Fruit fly (Drosophila melanogaster) whole organism, embryonic: ENCODE results near the gene CG10996.

Source experiments
- Asciz ChIP-seq: fragments of 200-800 bp; sonication (Bioruptor generic); optimal IDR thresholded peaks from 2 replicates; lab custom pipeline; 2017; ENCODE audit warnings: missing biosample characterization, mild to moderate bottlenecking, missing genetic modification characterization, missing genetic modification reagents
- Atf3 ChIP-seq: fragments of 200-800 bp; sonication (Bioruptor generic); optimal IDR thresholded peaks from 3 replicates; lab custom pipeline; 2016; ENCODE audit warnings: missing biosample characterization, missing genetic modification characterization
- CG10565 ChIP-seq: fragments of 200-800 bp; sonication (Bioruptor generic); optimal IDR thresholded peaks from 3 replicates; lab custom pipeline; 2016; ENCODE audit warnings: missing biosample characterization, mild to moderate bottlenecking, missing genetic modification characterization
- CG10979 ChIP-seq: fragments of 200-800 bp; sonication (Bioruptor generic); optimal IDR thresholded peaks from 2 replicates; lab custom pipeline; 2018; ENCODE audit warnings: missing biosample characterization, mild to moderate bottlenecking, missing genetic modification characterization, moderate library complexity
- CG11723 ChIP-seq: fragments of 200-800 bp; sonication (Bioruptor generic); optimal IDR thresholded peaks from 2 replicates; lab custom pipeline; 2017; ENCODE audit warnings: missing biosample characterization, mild to moderate bottlenecking, missing genetic modification characterization
- CG1233 ChIP-seq: fragments of 200-800 bp; sonication (Bioruptor generic); optimal IDR thresholded peaks from 4 replicates; lab custom pipeline; 2018; ENCODE audit warnings: missing biosample characterization, mild to moderate bottlenecking, missing genetic modification characterization
- CG13775 ChIP-seq: fragments of 200-800 bp; sonication (Bioruptor generic); optimal IDR thresholded peaks from 3 replicates; lab custom pipeline; 2017; ENCODE audit warnings: missing biosample characterization, mild to moderate bottlenecking, missing genetic modification characterization
- CG15514 ChIP-seq: fragments of 200-800 bp; sonication (Bioruptor generic); optimal IDR thresholded peaks from 3 replicates; lab custom pipeline; 2017; ENCODE audit warnings: missing biosample characterization, missing genetic modification characterization, mild to moderate bottlenecking, moderate library complexity, missing genetic modification reagents
- CG31388 ChIP-seq: fragments of 200-800 bp; sonication (Bioruptor generic); optimal IDR thresholded peaks from 2 replicates; lab custom pipeline; 2016; ENCODE audit warnings: missing biosample characterization, missing genetic modification characterization
- CG32772 ChIP-seq: fragments of 200-800 bp; sonication (Bioruptor generic); IDR thresholded peaks from 2 replicates; pipeline ENCODE4 v1.3.6; 2022; ENCODE audit warnings: missing biosample characterization, missing genetic modification characterization
- CG3281 ChIP-seq: fragments of 200-800 bp; sonication (Bioruptor generic); optimal IDR thresholded peaks from 3 replicates; lab custom pipeline; 2017; ENCODE audit warnings: missing biosample characterization, mild to moderate bottlenecking, missing genetic modification characterization
- CG4820 ChIP-seq: fragments of 200-800 bp; sonication (Bioruptor generic); optimal IDR thresholded peaks from 3 replicates; lab custom pipeline; 2016; ENCODE audit warnings: missing biosample characterization, missing genetic modification characterization
- CG5180 ChIP-seq: fragments of 200-800 bp; sonication (Bioruptor generic); optimal IDR thresholded peaks from 3 replicates; lab custom pipeline; 2017; ENCODE audit warnings: missing biosample characterization, missing genetic modification characterization, mild to moderate bottlenecking, moderate library complexity, missing genetic modification reagents
- CG6254 ChIP-seq: fragments of 200-800 bp; sonication (Bioruptor generic); optimal IDR thresholded peaks from 3 replicates; lab custom pipeline; 2017; ENCODE audit warnings: mild to moderate bottlenecking, missing biosample characterization, missing genetic modification reagents, missing genetic modification characterization
- CG7271 ChIP-seq: fragments of 200-800 bp; sonication (Bioruptor generic); optimal IDR thresholded peaks from 2 replicates; lab custom pipeline; 2018; ENCODE audit warnings: missing biosample characterization, mild to moderate bottlenecking, missing genetic modification characterization, moderate library complexity
- CG7987 ChIP-seq: fragments of 200-800 bp; sonication (Bioruptor generic); optimal IDR thresholded peaks from 2 replicates; lab custom pipeline; 2018; ENCODE audit warnings: missing biosample characterization, mild to moderate bottlenecking, missing genetic modification characterization, moderate library complexity
- CG8765 ChIP-seq: fragments of 200-800 bp; sonication (Bioruptor generic); IDR thresholded peaks from 2 replicates; pipeline ENCODE4 v1.3.6; 2022; ENCODE audit warnings: missing biosample characterization, missing genetic modification characterization
- CG8924 ChIP-seq: fragments of 200-800 bp; optimal IDR thresholded peaks from 3 replicates; lab custom pipeline; 2019; ENCODE audit warnings: missing biosample characterization, mild to moderate bottlenecking, missing genetic modification characterization, moderate library complexity
- CoRest ChIP-seq: fragments of 200-800 bp; sonication (Bioruptor generic); optimal IDR thresholded peaks from 3 replicates; lab custom pipeline; 2018; ENCODE audit warnings: missing biosample characterization, mild to moderate bottlenecking, missing genetic modification characterization, moderate library complexity
- D ChIP-seq, 2 experiments: fragments of 200-800 bp in 1 of 2; fragments of >200 bp in 1 of 2; sonication (Bioruptor generic) in 1 of 2; optimal IDR thresholded peaks; 2 replicates in 1 of 2; 3 replicates in 1 of 2; lab custom pipeline; 2017; ENCODE audit warnings: mild to moderate bottlenecking in 1 of 2, missing biosample characterization in 1 of 2, missing genetic modification characterization in 1 of 2, missing genetic modification reagents in 1 of 2
- Doc3 ChIP-seq: fragments of 200-800 bp; sonication (Bioruptor generic); IDR thresholded peaks from 3 replicates; pipeline ENCODE4 v1.3.6; 2022; ENCODE audit warnings: missing biosample characterization, missing genetic modification characterization; ENCODE audit not compliant: partially characterized antibody
- E2f1 ChIP-seq: fragments of 200-800 bp; sonication (Bioruptor generic); IDR thresholded peaks from 2 replicates; pipeline ENCODE4 v1.3.6; 2022; ENCODE audit warnings: missing biosample characterization, missing genetic modification characterization
- Ets65A ChIP-seq: fragments of 200-800 bp; sonication (Bioruptor generic); peaks from one replicate; lab custom pipeline; 2016; ENCODE audit warnings: missing biosample characterization, missing genetic modification characterization
- GATAe ChIP-seq: fragments of 200-800 bp; sonication (Bioruptor generic); conservative IDR thresholded peaks from 2 replicates; pipeline ENCODE4 v1.3.6; 2022; ENCODE audit warnings: missing biosample characterization, missing genetic modification characterization
- HLH54F ChIP-seq: fragments of 200-800 bp; sonication (Bioruptor generic); optimal IDR thresholded peaks from 3 replicates; lab custom pipeline; 2016; ENCODE audit warnings: missing biosample characterization, missing genetic modification characterization
- Hr39 ChIP-seq: fragments of >200 bp; optimal IDR thresholded peaks from 2 replicates; lab custom pipeline; 2017
- MESR4 ChIP-seq: fragments of 200-800 bp; sonication (Bioruptor generic); optimal IDR thresholded peaks from 2 replicates; lab custom pipeline; 2018; ENCODE audit warnings: missing biosample characterization, mild to moderate bottlenecking, missing genetic modification characterization, moderate library complexity
- Neu2 ChIP-seq: fragments of 200-800 bp; sonication (Bioruptor generic); optimal IDR thresholded peaks from 3 replicates; lab custom pipeline; 2016; ENCODE audit warnings: missing biosample characterization, missing genetic modification characterization, borderline replicate concordance
- Ravus ChIP-seq: fragments of 200-800 bp; sonication (Bioruptor generic); IDR thresholded peaks from 2 replicates; pipeline ENCODE4 v1.3.6; 2022; ENCODE audit warnings: missing biosample characterization, missing genetic modification characterization
- Scr ChIP-seq: fragments of 200-800 bp; sonication (Bioruptor generic); IDR thresholded peaks from 2 replicates; pipeline ENCODE4 v1.3.6; 2022; ENCODE audit warnings: missing biosample characterization, missing genetic modification characterization; ENCODE audit not compliant: partially characterized antibody
- Six4 ChIP-seq: fragments of 200-800 bp; sonication (Bioruptor generic); optimal IDR thresholded peaks from 2 replicates; lab custom pipeline; 2016; ENCODE audit warnings: missing biosample characterization, missing genetic modification characterization
- Tbp ChIP-seq: fragments of >200 bp; optimal IDR thresholded peaks from 2 replicates; lab custom pipeline; 2018; ENCODE audit warnings: missing biosample characterization, missing genetic modification characterization
- br ChIP-seq: fragments of >200 bp; optimal IDR thresholded peaks from 2 replicates; lab custom pipeline; 2017
- exex ChIP-seq: fragments of 200-800 bp; sonication (Bioruptor generic); optimal IDR thresholded peaks from 4 replicates; lab custom pipeline; 2018; ENCODE audit warnings: missing biosample characterization, mild to moderate bottlenecking, missing genetic modification characterization, moderate library complexity
- grau ChIP-seq: fragments of 200-800 bp; optimal IDR thresholded peaks from 3 replicates; lab custom pipeline; 2019; ENCODE audit warnings: missing biosample characterization, mild to moderate bottlenecking, missing genetic modification characterization, moderate library complexity
- hbn ChIP-seq: fragments of 200-800 bp; sonication (Bioruptor generic); IDR thresholded peaks from 2 replicates; pipeline ENCODE4 v1.3.6; 2022; ENCODE audit warnings: missing biosample characterization, missing genetic modification characterization; ENCODE audit not compliant: partially characterized antibody
- hth ChIP-seq: fragments of >200 bp; optimal IDR thresholded peaks from 2 replicates; lab custom pipeline; 2017; ENCODE audit warnings: inconsistent platforms
- luna ChIP-seq: fragments of 200-800 bp; sonication (Bioruptor generic); optimal IDR thresholded peaks from 2 replicates; lab custom pipeline; 2016; ENCODE audit warnings: missing biosample characterization, missing genetic modification characterization
- odd ChIP-seq: fragments of 200-800 bp; sonication (Bioruptor generic); optimal IDR thresholded peaks from 2 replicates; lab custom pipeline; 2017; ENCODE audit warnings: missing biosample characterization, mild to moderate bottlenecking, missing genetic modification characterization
- phol ChIP-seq: fragments of 200-800 bp; sonication (Bioruptor generic); optimal IDR thresholded peaks from 3 replicates; lab custom pipeline; 2018; ENCODE audit warnings: missing biosample characterization, mild to moderate bottlenecking, missing genetic modification characterization, moderate library complexity
- pnt ChIP-seq: fragments of 200-800 bp; sonication (Bioruptor generic); optimal IDR thresholded peaks from 3 replicates; lab custom pipeline; 2016; ENCODE audit warnings: missing biosample characterization, missing genetic modification characterization
- prd ChIP-seq, 3 experiments: fragments of >200 bp in 2 of 3; fragments of 200-800 bp in 1 of 3; sonication (Bioruptor generic) in 1 of 3; optimal IDR thresholded peaks in 2 of 3; IDR thresholded peaks in 1 of 3; 2 replicates in 2 of 3; 3 replicates in 1 of 3; pipeline versions ENCODE4 v1.3.6 to Lab custom; 2017 to 2022; ENCODE audit warnings: missing biosample characterization in 1 of 3, missing genetic modification characterization in 1 of 3
- rib ChIP-seq: fragments of 200-800 bp; sonication (Bioruptor generic); IDR thresholded peaks from 2 replicates; pipeline ENCODE4 v1.3.6; 2022; ENCODE audit warnings: missing biosample characterization, missing genetic modification characterization
- ro ChIP-seq: fragments of 200-800 bp; sonication (Bioruptor generic); IDR thresholded peaks from 2 replicates; pipeline ENCODE4 v1.3.6; 2022; ENCODE audit warnings: missing biosample characterization, missing genetic modification characterization
- schlank ChIP-seq: fragments of 200-800 bp; sonication (Bioruptor generic); optimal IDR thresholded peaks from 2 replicates; lab custom pipeline; 2018; ENCODE audit warnings: missing biosample characterization, mild to moderate bottlenecking, missing genetic modification characterization
- slbo ChIP-seq: fragments of 200-800 bp; sonication (Bioruptor generic); IDR thresholded peaks from 2 replicates; pipeline ENCODE4 v1.3.6; 2022; ENCODE audit warnings: missing biosample characterization, missing genetic modification characterization
- stc ChIP-seq: fragments of 200-800 bp; sonication (Bioruptor generic); IDR thresholded peaks from 2 replicates; pipeline ENCODE4 v1.3.6; 2022; ENCODE audit warnings: missing biosample characterization, missing genetic modification characterization
- zfh1 ChIP-seq: fragments of 200-800 bp; sonication (Bioruptor generic); IDR thresholded peaks from 3 replicates; pipeline ENCODE4 v1.3.6; 2022; ENCODE audit warnings: missing biosample characterization, missing genetic modification characterization
- zfh2 ChIP-seq: fragments of 200-800 bp; sonication (Bioruptor generic); optimal IDR thresholded peaks from 2 replicates; lab custom pipeline; 2016; ENCODE audit warnings: missing biosample characterization, missing genetic modification characterization

CG10996 gene

dm6 chrX:13815526-13816173 lies 18.2 kb upstream of the CG10996 start (continued):
- TF ChIP-seq stc: peak; percentile 52; the same call in 1 of the 2 replicates
- no peak for TF ChIP-seq schlank (tag; lab: Kevin White, UChicago)
- peak; percentile 61 for TF ChIP-seq luna (GFP tag; lab: Kevin White, UChicago)
- TF ChIP-seq CG4820: peak; percentile 56
- TF ChIP-seq CG10979 (tag; lab: Kevin White, UChicago): peak; percentile 59
- TF ChIP-seq prd (optimal IDR thresholded peaks at IDR 0.05; lab: Kevin White, UChicago): no peak
- peak; percentile 71; the same call in 2 of the 3 replicates for TF ChIP-seq prd (GFP tag; IDR thresholded peaks at IDR 0.05; lab: Robert Waterston, UW)
- TF ChIP-seq Atf3 (GFP tag; lab: Kevin White, UChicago): peak; percentile 31
- no peak for TF ChIP-seq D (optimal IDR thresholded peaks at IDR 0.05; lab: Kevin White, UChicago)
- peak; percentile 61 for TF ChIP-seq D (GFP tag; optimal IDR thresholded peaks at IDR 0.05; lab: Kevin White, UChicago)
- peak; percentile 29 for TF ChIP-seq HLH54F (GFP tag; lab: Kevin White, UChicago)
- peak; percentile 39; the same call in 1 of the 2 replicates for TF ChIP-seq rib (GFP tag; lab: Robert Waterston, UW)
- peak; percentile 35 for TF ChIP-seq CG15514 (GFP tag; lab: Kevin White, UChicago)
- TF ChIP-seq CG8765: no peak
- no peak for TF ChIP-seq CG10565
- TF ChIP-seq Scr: no peak
- TF ChIP-seq CG1233 (GFP tag; lab: Kevin White, UChicago): no peak
- TF ChIP-seq Tbp (GFP tag; lab: Kevin White, UChicago): no peak
- TF ChIP-seq CG32772: peak; percentile 31; the same call in 1 of the 2 replicates
- TF ChIP-seq grau (tag; lab: Kevin White, UChicago): peak; percentile 91
- peak; percentile 48 for TF ChIP-seq CG11723 (GFP tag; lab: Kevin White, UChicago)
- no peak for TF ChIP-seq zfh1
- TF ChIP-seq CG31388 (GFP tag; lab: Kevin White, UChicago): no peak
- peak; percentile 28 for TF ChIP-seq zfh2 (GFP tag; lab: Kevin White, UChicago)
- no peak for TF ChIP-seq Six4 (GFP tag; lab: Kevin White, UChicago)
- peak; percentile 61 for TF ChIP-seq CG3281 (GFP tag; lab: Kevin White, UChicago)
- TF ChIP-seq Asciz (GFP tag; lab: Kevin White, UChicago): peak; percentile 54
- no peak for TF ChIP-seq Neu2 (GFP tag; lab: Kevin White, UChicago)
- TF ChIP-seq Hr39: no peak
- TF ChIP-seq GATAe: no peak
- peak; percentile 71 for TF ChIP-seq phol (tag; lab: Kevin White, UChicago)
- TF ChIP-seq CG7271: no peak
- TF ChIP-seq pnt (GFP tag; lab: Kevin White, UChicago): peak; percentile 54
- peak; percentile 49 for TF ChIP-seq CG5180 (GFP tag; lab: Kevin White, UChicago)
- TF ChIP-seq CoRest: peak; percentile 78
- TF ChIP-seq MESR4 (GFP tag; lab: Kevin White, UChicago): no peak
- no peak for TF ChIP-seq hth (lab: Kevin White, UChicago)
- no peak for TF ChIP-seq CG7987 (GFP tag; lab: Kevin White, UChicago)
- TF ChIP-seq CG6254 (GFP tag; lab: Kevin White, UChicago): peak; percentile 22
- TF ChIP-seq Ets65A (GFP tag; lab: Kevin White, UChicago): peak; percentile 97
- TF ChIP-seq E2f1 (GFP tag; lab: Robert Waterston, UW): no peak
- TF ChIP-seq ro: no peak
- TF ChIP-seq CG13775 (GFP tag; lab: Kevin White, UChicago): peak; percentile 30
- no peak for TF ChIP-seq Ravus (GFP tag; lab: Robert Waterston, UW)
- TF ChIP-seq CG8924: peak; percentile 61
- TF ChIP-seq Doc3: no peak
- TF ChIP-seq slbo (GFP tag; lab: Robert Waterston, UW): peak; percentile 43
- no peak for TF ChIP-seq exex (tag; lab: Kevin White, UChicago)
- peak; percentile 40 for TF ChIP-seq odd (GFP tag; lab: Kevin White, UChicago)
- no peak for TF ChIP-seq br (lab: Kevin White, UChicago)
- TF ChIP-seq hbn (GFP tag; lab: Robert Waterston, UW): no peak
